Worm (Caenorhabditis elegans): ENCODE measurements around the gene gtap-2.

DNA sequence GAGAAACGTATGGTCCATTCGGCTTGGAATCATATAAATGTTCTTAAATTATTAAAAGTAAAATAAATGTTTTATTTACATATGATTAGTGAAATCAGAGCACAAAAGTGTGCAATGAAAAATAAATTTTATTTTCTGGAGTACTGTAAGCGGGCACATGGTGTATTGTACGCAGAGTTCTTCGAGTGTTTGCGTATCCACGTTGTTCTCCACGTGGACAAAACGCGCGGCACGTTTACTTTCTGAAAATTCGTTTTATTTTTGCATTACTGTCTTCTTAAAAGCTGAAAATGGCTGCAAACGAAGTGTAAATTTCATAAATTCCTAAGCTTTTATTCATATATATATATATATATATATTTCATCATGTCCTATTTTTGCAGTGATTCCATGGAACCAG, 24.2 kb downstream of the gtap-2 start:
- TF ChIP-seq pes-1 (GFP tag; IDR thresholded peaks at IDR 0.05): no peak
- TF ChIP-seq tbx-37 (GFP tag; conservative IDR thresholded peaks at IDR 0.05): no peak
- TF ChIP-seq ets-7 (tag; optimal IDR thresholded peaks at IDR 0.05): no peak
- TF ChIP-seq sea-1 (GFP tag; conservative IDR thresholded peaks at IDR 0.05): no peak
